Worm (Caenorhabditis elegans) whole organism, L2 larva: ENCODE results near the gene srj-25.

ENCODE experiments used
- C34F6.9 ChIP-seq: fragments of 150-350 bp; optimal IDR thresholded peaks from 2 replicates; lab custom pipeline; 2014; ENCODE audit warnings: missing biosample characterization, missing genetic modification characterization
- Y55F3AM.14 ChIP-seq: fragments of 200-800 bp; sonication (Bioruptor generic); optimal IDR thresholded peaks from 2 replicates; lab custom pipeline; 2018; ENCODE audit warnings: mild to moderate bottlenecking, missing genetic modification characterization, missing compliant biosample characterization
- ZK546.5 ChIP-seq: sonication (generic microtip); optimal IDR thresholded peaks from 2 replicates; lab custom pipeline; 2017; ENCODE audit warnings: missing biosample characterization, missing genetic modification characterization
- aly-2 ChIP-seq: fragments of 150-350 bp; optimal IDR thresholded peaks from 2 replicates; lab custom pipeline; 2014; ENCODE audit warnings: missing biosample characterization, missing genetic modification characterization
- blmp-1 ChIP-seq: sonication (generic microtip); optimal IDR thresholded peaks from 2 replicates; lab custom pipeline; 2017; ENCODE audit warnings: missing genetic modification characterization, mild to moderate bottlenecking, missing compliant biosample characterization, antibody characterized with exemption, moderate library complexity; ENCODE audit not compliant: insufficient read depth
- ceh-16 ChIP-seq: fragments of 150-350 bp; optimal IDR thresholded peaks from 2 replicates; lab custom pipeline; 2014; ENCODE audit warnings: missing biosample characterization, missing genetic modification characterization
- ceh-82 ChIP-seq: fragments of 150-350 bp; optimal IDR thresholded peaks from 2 replicates; lab custom pipeline; 2014; ENCODE audit warnings: missing biosample characterization, missing genetic modification characterization
- crh-2 ChIP-seq: sonication (generic microtip); optimal IDR thresholded peaks from 2 replicates; lab custom pipeline; 2017; ENCODE audit warnings: missing biosample characterization, missing genetic modification characterization
- dmd-4 ChIP-seq: sonication (generic microtip); optimal IDR thresholded peaks from 2 replicates; lab custom pipeline; 2017; ENCODE audit warnings: missing biosample characterization, missing genetic modification characterization
- elt-3 ChIP-seq: sonication (generic microtip); optimal IDR thresholded peaks from 2 replicates; lab custom pipeline; 2017; ENCODE audit warnings: missing biosample characterization, missing genetic modification characterization
- fos-1 ChIP-seq: fragments of 150-350 bp; optimal IDR thresholded peaks from 2 replicates; lab custom pipeline; 2014; ENCODE audit warnings: missing biosample characterization, missing genetic modification characterization
- lin-11 ChIP-seq: fragments of 150-350 bp; sonication (generic microtip); optimal IDR thresholded peaks from 2 replicates; lab custom pipeline; 2014; ENCODE audit warnings: missing biosample characterization, missing genetic modification characterization, inconsistent platforms, mixed read lengths
- lin-13 ChIP-seq: fragments of 150-350 bp; optimal IDR thresholded peaks from 2 replicates; lab custom pipeline; 2014; ENCODE audit warnings: missing biosample characterization, missing genetic modification reagents, missing genetic modification characterization
- nhr-10 ChIP-seq: sonication (generic microtip); optimal IDR thresholded peaks from 2 replicates; lab custom pipeline; 2017; ENCODE audit warnings: missing biosample characterization, missing genetic modification characterization
- nhr-12 ChIP-seq: fragments of 150-350 bp; optimal IDR thresholded peaks from 2 replicates; lab custom pipeline; 2014; ENCODE audit warnings: missing biosample characterization, missing genetic modification characterization
- nhr-23 ChIP-seq: fragments of 150-350 bp; optimal IDR thresholded peaks from 2 replicates; lab custom pipeline; 2014; ENCODE audit warnings: missing biosample characterization, missing genetic modification reagents, missing genetic modification characterization
- nhr-237 ChIP-seq: fragments of 150-350 bp; optimal IDR thresholded peaks from 2 replicates; lab custom pipeline; 2014; ENCODE audit warnings: missing biosample characterization, missing genetic modification characterization
- nhr-77 ChIP-seq: fragments of 150-350 bp; optimal IDR thresholded peaks from 2 replicates; lab custom pipeline; 2014; ENCODE audit warnings: missing biosample characterization, missing genetic modification characterization
- skn-1 ChIP-seq: sonication (generic microtip); optimal IDR thresholded peaks from 2 replicates; lab custom pipeline; 2017; ENCODE audit warnings: missing biosample characterization, missing genetic modification characterization
- sma-3 ChIP-seq: sonication (generic microtip); optimal IDR thresholded peaks from 2 replicates; lab custom pipeline; 2016; ENCODE audit warnings: missing genetic modification reagents, missing genetic modification characterization, missing compliant biosample characterization
- sma-9 ChIP-seq, 2 experiments: fragments of 150-350 bp in 1 of 2; sonication (generic microtip) in 1 of 2; optimal IDR thresholded peaks; 2 replicates each; lab custom pipeline; 2014 to 2016; ENCODE audit warnings: missing genetic modification characterization in 2 of 2, mild to moderate bottlenecking in 1 of 2, missing biosample characterization in 1 of 2, missing compliant biosample characterization in 1 of 2, missing genetic modification reagents in 1 of 2, moderate library complexity in 1 of 2
- snpc-4 ChIP-seq: fragments of 150-350 bp; optimal IDR thresholded peaks from 2 replicates; lab custom pipeline; 2014; ENCODE audit warnings: missing biosample characterization, missing genetic modification characterization
- unc-62 ChIP-seq: fragments of 150-350 bp; optimal IDR thresholded peaks from 2 replicates; lab custom pipeline; 2014; ENCODE audit warnings: missing biosample characterization, missing genetic modification reagents, missing genetic modification characterization
- zag-1 ChIP-seq: fragments of 150-350 bp; optimal IDR thresholded peaks from 2 replicates; lab custom pipeline; 2014; ENCODE audit warnings: missing biosample characterization, missing genetic modification characterization
- ztf-11 ChIP-seq: sonication (generic microtip); optimal IDR thresholded peaks from 2 replicates; lab custom pipeline; 2017; ENCODE audit warnings: missing biosample characterization, missing genetic modification characterization
- ztf-4 ChIP-seq: fragments of 150-350 bp; optimal IDR thresholded peaks from 2 replicates; lab custom pipeline; 2014; ENCODE audit warnings: missing biosample characterization, missing genetic modification characterization

Gene srj-25

ce11 chrV:692720-693422 is 43.2 kb downstream of the srj-25 start, which contains the start of gene srx-4:
TSS of gene srx-4 (minus strand) at chrV:692770.
- TF ChIP-seq nhr-77 (tag; lab: Kevin White, UChicago), result no peak
- no peak for TF ChIP-seq blmp-1 (tag; lab: Kevin White, UChicago)
- TF ChIP-seq sma-9 (GFP tag; optimal IDR thresholded peaks at IDR 0.05; lab: Kevin White, UChicago), result no peak
- TF ChIP-seq sma-9 (tag; optimal IDR thresholded peaks at IDR 0.05; lab: Kevin White, UChicago), result no peak
- TF ChIP-seq dmd-4 (tag; lab: Kevin White, UChicago), result no peak
- TF ChIP-seq zag-1, result no peak
- TF ChIP-seq ceh-82 (tag; lab: Kevin White, UChicago), result no peak
- no peak for TF ChIP-seq C34F6.9 (tag; lab: Kevin White, UChicago)
- no peak for TF ChIP-seq crh-2 (tag; lab: Kevin White, UChicago)
- TF ChIP-seq snpc-4 (tag; lab: Kevin White, UChicago), result no peak
- TF ChIP-seq elt-3 (tag; lab: Kevin White, UChicago), result no peak
- TF ChIP-seq skn-1 (tag; lab: Kevin White, UChicago), result no peak
- TF ChIP-seq sma-3 (GFP tag; lab: Kevin White, UChicago), result no peak
- TF ChIP-seq aly-2 (tag; lab: Kevin White, UChicago), result no peak
- TF ChIP-seq ZK546.5 (tag; lab: Kevin White, UChicago), result no peak
- TF ChIP-seq nhr-12 (tag; lab: Kevin White, UChicago), result no peak
- no peak for TF ChIP-seq unc-62 (GFP tag; lab: Kevin White, UChicago)
- no peak for TF ChIP-seq ztf-11 (tag; lab: Kevin White, UChicago)
- no peak for TF ChIP-seq nhr-23
- no peak for TF ChIP-seq ztf-4
- TF ChIP-seq nhr-237, result no peak

ce11 chrV:689538-689937 is 46.5 kb downstream of the srj-25 start:
- no peak for TF ChIP-seq Y55F3AM.14
- no peak for TF ChIP-seq lin-13
- TF ChIP-seq, all 48 proteins: peak for 0

ce11 chrV:687384-687783 is 48.7 kb downstream of the srj-25 start, which contains the start of gene H25P19.1:
TSS of gene H25P19.1 (plus strand) at chrV:687684.
- TF ChIP-seq nhr-77 (tag; lab: Kevin White, UChicago) (no peak), lin-11 (tag; lab: Kevin White, UChicago) (no peak), nhr-23 (no peak), ztf-4 (no peak), nhr-12 (tag; lab: Kevin White, UChicago) (no peak), ztf-11 (tag; lab: Kevin White, UChicago) (no peak), nhr-10 (tag; lab: Kevin White, UChicago) (no peak), ceh-16 (tag; lab: Kevin White, UChicago) (no peak), ZK546.5 (tag; lab: Kevin White, UChicago) (no peak), blmp-1 (tag; lab: Kevin White, UChicago) (no peak), aly-2 (tag; lab: Kevin White, UChicago) (no peak), sma-3 (GFP tag; lab: Kevin White, UChicago) (no peak), fos-1 (no peak), snpc-4 (tag; lab: Kevin White, UChicago) (no peak)
